Worm (Caenorhabditis elegans) whole organism, L2 larva: ENCODE data around the gene fars-3.

Experiments
- unc-62 ChIP-seq: fragments of 150-350 bp; optimal IDR thresholded peaks from 2 replicates; lab custom pipeline; 2014; ENCODE audit warnings: missing biosample characterization, missing genetic modification reagents, missing genetic modification characterization
- ztf-4 ChIP-seq: fragments of 150-350 bp; optimal IDR thresholded peaks from 2 replicates; lab custom pipeline; 2014; ENCODE audit warnings: missing biosample characterization, missing genetic modification characterization

- TF ChIP-seq unc-62 = no peak
- no peak for TF ChIP-seq ztf-4 (tag; lab: Kevin White, UChicago)
Observed at ce11 chrII:8454513-8454912, 10.1 kb upstream of the fars-3 start, which contains the start of gene F22B5.5.
